Worm (Caenorhabditis elegans): ENCODE results near the gene T07H3.7.

- TF ChIP-seq ceh-62 (tag; optimal IDR thresholded peaks at IDR 0.05) = no peak
- no peak for TF ChIP-seq F37D6.2 (tag; optimal IDR thresholded peaks at IDR 0.05)
- no peak for TF ChIP-seq F44E2.7 (GFP tag; IDR thresholded peaks at IDR 0.05)
- no peak for TF ChIP-seq nhr-28 (tag; optimal IDR thresholded peaks at IDR 0.05)
Measured at ce11 chrII:1605010-1605409, 15.3 kb upstream of the T07H3.7 start.
